Fruit fly (Drosophila melanogaster) whole organism, embryonic: Measurements from ENCODE around the gene Pex5.

Source experiments
- CG10565 ChIP-seq: fragments of 200-800 bp; sonication (Bioruptor generic); optimal IDR thresholded peaks from 3 replicates; lab custom pipeline; 2016; ENCODE audit warnings: missing biosample characterization, mild to moderate bottlenecking, missing genetic modification characterization
- CG10654 ChIP-seq: fragments of 200-800 bp; sonication (Bioruptor generic); optimal IDR thresholded peaks from 2 replicates; lab custom pipeline; 2016; ENCODE audit warnings: missing biosample characterization, missing genetic modification characterization
- CG10979 ChIP-seq: fragments of 200-800 bp; sonication (Bioruptor generic); optimal IDR thresholded peaks from 2 replicates; lab custom pipeline; 2018; ENCODE audit warnings: missing biosample characterization, mild to moderate bottlenecking, missing genetic modification characterization, moderate library complexity
- CG11456 ChIP-seq: fragments of 200-800 bp; sonication (Bioruptor generic); IDR thresholded peaks from 3 replicates; pipeline ENCODE4 v1.3.6; 2022; ENCODE audit warnings: missing biosample characterization, missing genetic modification characterization
- CG12104 ChIP-seq: fragments of 200-800 bp; sonication (Bioruptor generic); optimal IDR thresholded peaks from 3 replicates; lab custom pipeline; 2016; ENCODE audit warnings: missing biosample characterization, missing genetic modification characterization
- CG14667 ChIP-seq: fragments of 200-800 bp; sonication (Bioruptor generic); IDR thresholded peaks from 2 replicates; pipeline ENCODE4 v1.3.6; 2022; ENCODE audit warnings: missing biosample characterization, missing genetic modification characterization
- CG14965 ChIP-seq: fragments of 200-800 bp; sonication (Bioruptor generic); optimal IDR thresholded peaks from 2 replicates; lab custom pipeline; 2016; ENCODE audit warnings: missing biosample characterization, missing genetic modification characterization, borderline replicate concordance
- CG15514 ChIP-seq: fragments of 200-800 bp; sonication (Bioruptor generic); optimal IDR thresholded peaks from 3 replicates; lab custom pipeline; 2017; ENCODE audit warnings: missing biosample characterization, missing genetic modification characterization, mild to moderate bottlenecking, moderate library complexity, missing genetic modification reagents
- CG15601 ChIP-seq: fragments of 200-800 bp; sonication (Bioruptor generic); optimal IDR thresholded peaks from 3 replicates; lab custom pipeline; 2019; ENCODE audit warnings: missing biosample characterization, mild to moderate bottlenecking, missing genetic modification characterization, moderate library complexity
- CG17568 ChIP-seq: fragments of 200-800 bp; sonication (Bioruptor generic); optimal IDR thresholded peaks from 2 replicates; lab custom pipeline; 2018; ENCODE audit warnings: missing biosample characterization, mild to moderate bottlenecking, missing genetic modification characterization, moderate library complexity
- CG18011 ChIP-seq: fragments of 200-800 bp; sonication (Bioruptor generic); optimal IDR thresholded peaks from 2 replicates; lab custom pipeline; 2017; ENCODE audit warnings: missing biosample characterization, missing genetic modification characterization, mild to moderate bottlenecking, moderate library complexity, missing genotype
- CG6689 ChIP-seq: fragments of 200-800 bp; sonication (Bioruptor generic); IDR thresholded peaks from 2 replicates; pipeline ENCODE4 v1.3.6; 2022; ENCODE audit warnings: missing biosample characterization, missing genetic modification characterization
- CG6791 ChIP-seq: fragments of 200-800 bp; sonication (Bioruptor generic); IDR thresholded peaks from 3 replicates; pipeline ENCODE4 v1.3.6; 2022; ENCODE audit warnings: missing biosample characterization, missing genetic modification characterization; ENCODE audit not compliant: partially characterized antibody
- CG7271 ChIP-seq: fragments of 200-800 bp; sonication (Bioruptor generic); optimal IDR thresholded peaks from 2 replicates; lab custom pipeline; 2018; ENCODE audit warnings: missing biosample characterization, mild to moderate bottlenecking, missing genetic modification characterization, moderate library complexity
- CG9727 ChIP-seq: fragments of 200-800 bp; sonication (Bioruptor generic); optimal IDR thresholded peaks from 3 replicates; lab custom pipeline; 2017; ENCODE audit warnings: missing biosample characterization, mild to moderate bottlenecking, missing genetic modification characterization
- CG9817 ChIP-seq: fragments of 200-800 bp; sonication (Bioruptor generic); optimal IDR thresholded peaks from 2 replicates; lab custom pipeline; 2018; ENCODE audit warnings: missing biosample characterization, mild to moderate bottlenecking, missing genetic modification characterization, moderate library complexity
- CHES-1-like ChIP-seq: fragments of 200-800 bp; sonication (Bioruptor generic); optimal IDR thresholded peaks from 2 replicates; lab custom pipeline; 2016; ENCODE audit warnings: missing biosample characterization, missing genetic modification characterization
- Camta ChIP-seq: fragments of 200-800 bp; sonication (Bioruptor generic); optimal IDR thresholded peaks from 2 replicates; lab custom pipeline; 2016; ENCODE audit warnings: missing biosample characterization, missing genetic modification characterization
- CkIIα-i1 ChIP-seq: fragments of 200-800 bp; sonication (Bioruptor generic); IDR thresholded peaks from 2 replicates; pipeline ENCODE4 v1.3.6; 2022; ENCODE audit warnings: missing biosample characterization, missing genetic modification characterization
- Dek ChIP-seq: fragments of 200-800 bp; sonication (Bioruptor generic); optimal IDR thresholded peaks from 3 replicates; lab custom pipeline; 2019; ENCODE audit warnings: missing biosample characterization, mild to moderate bottlenecking, missing genetic modification characterization, moderate library complexity
- Dll ChIP-seq: fragments of 200-800 bp; sonication (Bioruptor generic); IDR thresholded peaks from 4 replicates; pipeline ENCODE4 v1.3.6; 2022; ENCODE audit warnings: missing biosample characterization, missing genetic modification characterization; ENCODE audit not compliant: partially characterized antibody
- Gug ChIP-seq: fragments of 200-800 bp; sonication (Bioruptor generic); IDR thresholded peaks from 4 replicates; pipeline ENCODE4 v1.3.6; 2022; ENCODE audit warnings: missing biosample characterization, missing genetic modification characterization
- HLH4C ChIP-seq: fragments of 200-800 bp; sonication (Bioruptor generic); IDR thresholded peaks from 3 replicates; pipeline ENCODE4 v1.3.6; 2022; ENCODE audit warnings: missing biosample characterization, missing genetic modification characterization; ENCODE audit not compliant: partially characterized antibody
- Hey ChIP-seq: fragments of 200-800 bp; sonication (Bioruptor generic); optimal IDR thresholded peaks from 3 replicates; lab custom pipeline; 2018; ENCODE audit warnings: missing biosample characterization, mild to moderate bottlenecking, missing genetic modification characterization
- Lpt ChIP-seq: fragments of >200 bp; optimal IDR thresholded peaks from 2 replicates; lab custom pipeline; 2018; ENCODE audit warnings: missing biosample characterization, missing genetic modification characterization
- Meics ChIP-seq: fragments of 200-800 bp; sonication (Bioruptor generic); optimal IDR thresholded peaks from 2 replicates; lab custom pipeline; 2017; ENCODE audit warnings: missing biosample characterization, mild to moderate bottlenecking, missing genetic modification characterization
- NC2β ChIP-seq: fragments of 200-800 bp; sonication (Bioruptor generic); optimal IDR thresholded peaks from 2 replicates; lab custom pipeline; 2016; ENCODE audit warnings: missing biosample characterization, missing genetic modification characterization
- Nf-YC ChIP-seq: fragments of 200-800 bp; optimal IDR thresholded peaks from 3 replicates; lab custom pipeline; 2019; ENCODE audit warnings: missing biosample characterization, mild to moderate bottlenecking, missing genetic modification characterization, moderate library complexity
- NfI ChIP-seq: fragments of 200-800 bp; sonication (Bioruptor generic); optimal IDR thresholded peaks from 3 replicates; lab custom pipeline; 2018; ENCODE audit warnings: missing biosample characterization, mild to moderate bottlenecking, missing genetic modification characterization, moderate library complexity
- Oli ChIP-seq: fragments of 200-800 bp; sonication (Bioruptor generic); optimal IDR thresholded peaks from 2 replicates; lab custom pipeline; 2018; ENCODE audit warnings: missing biosample characterization, mild to moderate bottlenecking, missing genetic modification characterization, moderate library complexity
- Ptx1 ChIP-seq: fragments of 200-800 bp; sonication (Bioruptor generic); IDR thresholded peaks from 2 replicates; pipeline ENCODE4 v1.3.6; 2022; ENCODE audit warnings: missing biosample characterization, missing genetic modification characterization
- Scr ChIP-seq: fragments of 200-800 bp; sonication (Bioruptor generic); IDR thresholded peaks from 2 replicates; pipeline ENCODE4 v1.3.6; 2022; ENCODE audit warnings: missing biosample characterization, missing genetic modification characterization; ENCODE audit not compliant: partially characterized antibody
- Sin3A ChIP-seq: fragments of >200 bp; optimal IDR thresholded peaks from 2 replicates; lab custom pipeline; 2018
- Spps ChIP-seq: fragments of 200-800 bp; sonication (Bioruptor generic); optimal IDR thresholded peaks from 2 replicates; lab custom pipeline; 2018; ENCODE audit warnings: missing biosample characterization, mild to moderate bottlenecking, missing genetic modification characterization
- TFAM ChIP-seq: fragments of 200-800 bp; sonication (Bioruptor generic); optimal IDR thresholded peaks from 2 replicates; lab custom pipeline; 2017; ENCODE audit warnings: missing biosample characterization, missing genetic modification characterization, inconsistent platforms
- Xrp1 ChIP-seq: fragments of 200-800 bp; sonication (Bioruptor generic); IDR thresholded peaks from 2 replicates; pipeline ENCODE4 v1.3.6; 2022; ENCODE audit warnings: missing biosample characterization, missing genetic modification characterization
- ara ChIP-seq: fragments of 200-800 bp; sonication (Bioruptor generic); IDR thresholded peaks from 2 replicates; pipeline ENCODE4 v1.3.6; 2022; ENCODE audit warnings: missing biosample characterization, missing genetic modification characterization
- cad ChIP-seq: fragments of >200 bp; optimal IDR thresholded peaks from 2 replicates; lab custom pipeline; 2017; ENCODE audit warnings: missing biosample characterization, missing genetic modification characterization
- caup ChIP-seq: fragments of 200-800 bp; sonication (Bioruptor generic); optimal IDR thresholded peaks from 3 replicates; lab custom pipeline; 2017; ENCODE audit warnings: missing biosample characterization, mild to moderate bottlenecking, missing genetic modification characterization, moderate library complexity; ENCODE audit not compliant: severe bottlenecking
- danr ChIP-seq: fragments of 200-800 bp; sonication (Bioruptor generic); IDR thresholded peaks from 2 replicates; pipeline ENCODE4 v1.3.6; 2022; ENCODE audit warnings: missing biosample characterization, missing genetic modification characterization
- ftz-f1 ChIP-seq: fragments of 200-800 bp; sonication (Bioruptor generic); optimal IDR thresholded peaks from 2 replicates; lab custom pipeline; 2016; ENCODE audit warnings: missing biosample characterization, missing genetic modification characterization
- gce ChIP-seq: fragments of 200-800 bp; sonication (Bioruptor generic); IDR thresholded peaks from 3 replicates; pipeline ENCODE4 v1.3.6; 2022; ENCODE audit warnings: missing biosample characterization, missing genetic modification characterization
- lmd ChIP-seq: fragments of 200-800 bp; sonication (Bioruptor generic); IDR thresholded peaks from 2 replicates; pipeline ENCODE4 v1.3.6; 2022; ENCODE audit warnings: missing biosample characterization, missing genetic modification characterization
- mirr ChIP-seq: fragments of 200-800 bp; sonication (Bioruptor generic); optimal IDR thresholded peaks from 3 replicates; lab custom pipeline; 2018; ENCODE audit warnings: missing biosample characterization, mild to moderate bottlenecking, missing genetic modification characterization
- sens ChIP-seq: fragments of 200-800 bp; sonication (Bioruptor generic); peaks from one replicate; lab custom pipeline; 2016; ENCODE audit warnings: missing biosample characterization, missing genetic modification characterization
- sob ChIP-seq: fragments of 200-800 bp; sonication (Bioruptor generic); IDR thresholded peaks from 2 replicates; pipeline ENCODE4 v1.3.6; 2022; ENCODE audit warnings: missing biosample characterization, missing genetic modification characterization
- trem ChIP-seq: fragments of 200-800 bp; optimal IDR thresholded peaks from 3 replicates; lab custom pipeline; 2019; ENCODE audit warnings: missing biosample characterization, mild to moderate bottlenecking, missing genetic modification characterization, moderate library complexity
- unc-4 ChIP-seq: fragments of 200-800 bp; sonication (Bioruptor generic); IDR thresholded peaks from 2 replicates; pipeline ENCODE4 v1.3.6; 2022; ENCODE audit warnings: missing biosample characterization, missing genetic modification characterization; ENCODE audit not compliant: partially characterized antibody
- unpg ChIP-seq: fragments of 200-800 bp; sonication (Bioruptor generic); optimal IDR thresholded peaks from 3 replicates; lab custom pipeline; 2018; ENCODE audit warnings: missing biosample characterization, mild to moderate bottlenecking, missing genetic modification characterization, moderate library complexity
- vnd ChIP-seq: fragments of 200-800 bp; sonication (Bioruptor generic); IDR thresholded peaks from 3 replicates; pipeline ENCODE4 v1.3.6; 2022; ENCODE audit warnings: missing biosample characterization, missing genetic modification characterization; ENCODE audit not compliant: partially characterized antibody

Pex5 gene

DNA sequence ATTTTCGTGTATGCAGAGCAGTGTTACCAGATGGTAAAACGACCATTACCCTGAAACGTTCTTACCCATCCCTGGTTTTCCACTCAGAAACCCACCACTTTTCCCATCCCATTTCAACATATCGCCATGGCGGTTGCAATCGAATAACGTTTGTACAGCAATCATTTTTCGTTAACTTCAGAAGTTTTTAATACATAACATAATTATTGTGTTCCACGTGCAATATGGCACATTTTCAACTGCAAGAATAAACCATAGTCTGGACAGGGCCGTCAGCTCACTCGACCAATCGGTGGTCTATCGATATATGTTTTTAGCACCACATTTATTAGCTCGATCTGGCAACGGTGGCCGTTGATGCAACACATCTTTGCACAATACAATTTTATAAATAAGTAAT is 21.1 kb upstream of the Pex5 start, which contains the start of the genes trr and mRpL16 (continued):
- TF ChIP-seq Gug: peak; percentile 30; the same call in 1 of the 4 replicates
- TF ChIP-seq Ptx1 (GFP tag; lab: Robert Waterston, UW): peak; percentile 39; the same call in 1 of the 2 replicates
- TF ChIP-seq Hey (tag; lab: Kevin White, UChicago): no peak
- no peak for TF ChIP-seq Camta (GFP tag; lab: Kevin White, UChicago)
- peak; percentile 59 for TF ChIP-seq NfI (GFP tag; lab: Kevin White, UChicago)
- peak; percentile 45 for TF ChIP-seq Nf-YC (tag; lab: Kevin White, UChicago)
- TF ChIP-seq Sin3A: peak; percentile 97
- no peak for TF ChIP-seq ara
- peak; percentile 25 for TF ChIP-seq Dek
- peak; percentile 14 for TF ChIP-seq CG7271 (tag; lab: Kevin White, UChicago)
- TF ChIP-seq sob (GFP tag; lab: Robert Waterston, UW): peak; percentile 40; the same call in 1 of the 2 replicates
- no peak for TF ChIP-seq CkIIα-i1
- peak; percentile 83 for TF ChIP-seq trem (tag; lab: Kevin White, UChicago)
- no peak for TF ChIP-seq CG17568
- TF ChIP-seq CG6791 (GFP tag; lab: Robert Waterston, UW): peak; percentile 60
- peak; percentile 60 for TF ChIP-seq CG9727 (GFP tag; lab: Kevin White, UChicago)
- TF ChIP-seq CG18011 (GFP tag; lab: Kevin White, UChicago): peak; percentile 29
- TF ChIP-seq vnd (GFP tag; lab: Robert Waterston, UW): peak; percentile 71
- TF ChIP-seq CG15601 (tag; lab: Kevin White, UChicago): no peak
- TF ChIP-seq CG15514: peak; percentile 64
- no peak for TF ChIP-seq CG10654
- no peak for TF ChIP-seq CG12104 (GFP tag; lab: Kevin White, UChicago)
- 0 out of 3 replicates have a peak, but pooled peaks have one; percentile 46 for TF ChIP-seq CG11456 (GFP tag; lab: Robert Waterston, UW)
- TF ChIP-seq CG10979 (tag; lab: Kevin White, UChicago): peak; percentile 32
- peak; percentile 36 for TF ChIP-seq caup
- peak; percentile 31; the same call in 1 of the 2 replicates for TF ChIP-seq CG14667 (GFP tag; lab: Robert Waterston, UW)
- TF ChIP-seq Xrp1 (GFP tag; lab: Robert Waterston, UW): 0 out of 2 replicates have a peak, but pooled peaks have one; percentile 7
- peak; percentile 54; the same call in 2 of the 3 replicates for TF ChIP-seq HLH4C (GFP tag; lab: Robert Waterston, UW)
- peak; percentile 50 for TF ChIP-seq CG9817 (tag; lab: Kevin White, UChicago)
- peak; percentile 83 for TF ChIP-seq Scr (GFP tag; lab: Robert Waterston, UW)
- no peak for TF ChIP-seq Lpt (GFP tag; lab: Kevin White, UChicago)
- peak; percentile 86 for TF ChIP-seq Dll (GFP tag; lab: Robert Waterston, UW)
- TF ChIP-seq gce (GFP tag; lab: Robert Waterston, UW): peak; percentile 21; the same call in 1 of the 3 replicates
- TF ChIP-seq Spps (tag; lab: Kevin White, UChicago): peak; percentile 19
- no peak for TF ChIP-seq Meics
- peak; percentile 33; the same call in 1 of the 2 replicates for TF ChIP-seq lmd (GFP tag; lab: Robert Waterston, UW)
- TF ChIP-seq Oli (tag; lab: Kevin White, UChicago): no peak
- no peak for TF ChIP-seq ftz-f1
- no peak for TF ChIP-seq danr (GFP tag; lab: Robert Waterston, UW)
- no peak for TF ChIP-seq cad (GFP tag; lab: Kevin White, UChicago)
- 0 out of 2 replicates have a peak, but pooled peaks have one; percentile 36 for TF ChIP-seq CG6689 (GFP tag; lab: Robert Waterston, UW)
- TF ChIP-seq unpg (GFP tag; lab: Kevin White, UChicago): peak; percentile 39
- TF ChIP-seq CG14965 (GFP tag; lab: Kevin White, UChicago): no peak
- no peak for TF ChIP-seq NC2β (GFP tag; lab: Kevin White, UChicago)
- peak; percentile 44 for TF ChIP-seq CHES-1-like (GFP tag; lab: Kevin White, UChicago)
- TF ChIP-seq sens: peak; percentile 86
- TF ChIP-seq TFAM (GFP tag; lab: Kevin White, UChicago): no peak
- peak; percentile 80 for TF ChIP-seq unc-4
- peak; percentile 40 for TF ChIP-seq mirr (GFP tag; lab: Kevin White, UChicago)
- no peak for TF ChIP-seq CG10565
